Worm (Caenorhabditis elegans): ENCODE measurements around the gene Y43C5A.7.

- TF ChIP-seq mdl-1 (tag; optimal IDR thresholded peaks at IDR 0.05), result no peak
- TF ChIP-seq nhr-11 (tag; optimal IDR thresholded peaks at IDR 0.05), result no peak
- TF ChIP-seq aly-2 (tag; optimal IDR thresholded peaks at IDR 0.05), result no peak
These were observed 8.3 kb downstream of the Y43C5A.7 start for ce11 chrIV:10285328-10285727.
